Worm (Caenorhabditis elegans) whole organism, early embryonic: ENCODE results near the gene Y116A8C.468.

Experiments used
- B0310.2 ChIP-seq: sonication (generic microtip); optimal IDR thresholded peaks from 2 replicates; lab custom pipeline; 2016; ENCODE audit warnings: mild to moderate bottlenecking, missing genetic modification characterization, missing compliant biosample characterization
- F13C5.2 ChIP-seq: sonication (generic microtip); optimal IDR thresholded peaks from 2 replicates; lab custom pipeline; 2017; ENCODE audit warnings: mild to moderate bottlenecking, missing genetic modification characterization, inconsistent platforms, missing compliant biosample characterization
- aly-1 ChIP-seq: sonication (generic microtip); optimal IDR thresholded peaks from 2 replicates; lab custom pipeline; 2016; ENCODE audit warnings: missing genetic modification characterization, missing compliant biosample characterization
- ama-1 ChIP-seq: fragments of 150-350 bp; optimal IDR thresholded peaks from 2 replicates; lab custom pipeline; 2014
- ceh-13 ChIP-seq: fragments of 200-800 bp; sonication (Bioruptor generic); optimal IDR thresholded peaks from 2 replicates; lab custom pipeline; 2018; ENCODE audit warnings: mild to moderate bottlenecking, missing genetic modification characterization, missing compliant biosample characterization
- ceh-36 ChIP-seq: sonication (generic microtip); optimal IDR thresholded peaks from 2 replicates; lab custom pipeline; 2016; ENCODE audit warnings: missing genetic modification characterization, inconsistent platforms, missing compliant biosample characterization
- ets-7 ChIP-seq: sonication (generic microtip); optimal IDR thresholded peaks from 2 replicates; lab custom pipeline; 2016; ENCODE audit warnings: missing genotype, missing genetic modification characterization, missing compliant biosample characterization
- flt-1 ChIP-seq: fragments of 200-800 bp; sonication (Bioruptor generic); IDR thresholded peaks from 2 replicates; pipeline ENCODE4 v1.3.6; 2022; ENCODE audit warnings: missing genetic modification characterization, missing compliant biosample characterization
- hmbx-1 ChIP-seq: sonication (generic microtip); optimal IDR thresholded peaks from 2 replicates; lab custom pipeline; 2016; ENCODE audit warnings: mild to moderate bottlenecking, missing genetic modification characterization, missing compliant biosample characterization
- hmg-4 ChIP-seq: fragments of 200-800 bp; sonication (Bioruptor generic); optimal IDR thresholded peaks from 2 replicates; lab custom pipeline; 2018; ENCODE audit warnings: mild to moderate bottlenecking, missing genetic modification characterization, missing compliant biosample characterization
- hnd-1 ChIP-seq: sonication (generic microtip); optimal IDR thresholded peaks from 2 replicates; lab custom pipeline; 2016; ENCODE audit warnings: missing genetic modification characterization, missing compliant biosample characterization
- pes-1 ChIP-seq: fragments of 200-800 bp; sonication (Bioruptor generic); IDR thresholded peaks from 2 replicates; pipeline ENCODE4 v1.3.6; 2022; ENCODE audit warnings: missing genetic modification reagents, missing genetic modification characterization, missing compliant biosample characterization
- scrt-1 ChIP-seq: fragments of 200-800 bp; sonication (Bioruptor generic); IDR thresholded peaks from 2 replicates; pipeline ENCODE4 v1.3.6; 2022; ENCODE audit warnings: missing genetic modification characterization, missing compliant biosample characterization
- sea-1 ChIP-seq: fragments of 200-800 bp; sonication (Bioruptor generic); conservative IDR thresholded peaks from 2 replicates; pipeline ENCODE4 v1.3.6; 2022; ENCODE audit warnings: missing genetic modification characterization, missing compliant biosample characterization
- tbx-11 ChIP-seq: fragments of 200-800 bp; sonication (Bioruptor generic); IDR thresholded peaks from 2 replicates; pipeline ENCODE4 v1.3.6; 2022; ENCODE audit warnings: missing genetic modification characterization, missing compliant biosample characterization
- tbx-37 ChIP-seq: fragments of 200-800 bp; sonication (Bioruptor generic); conservative IDR thresholded peaks from 2 replicates; pipeline ENCODE4 v1.3.6; 2022; ENCODE audit warnings: missing genetic modification reagents, missing genetic modification characterization, missing compliant biosample characterization
- tra-4 ChIP-seq: sonication (generic microtip); optimal IDR thresholded peaks from 2 replicates; lab custom pipeline; 2017; ENCODE audit warnings: missing genetic modification characterization, missing compliant biosample characterization

Y116A8C.468 gene

ce11 chrIV:16921999-16922398 is 3.8 kb downstream of the Y116A8C.468 start:
- TF ChIP-seq B0310.2 (tag; lab: Kevin White, UChicago), result no peak
- no peak for TF ChIP-seq sea-1 (GFP tag; lab: Robert Waterston, UW)

ce11 chrIV:16924092-16924491 is 5.9 kb downstream of the Y116A8C.468 start, which contains the start of gene nep-24:
Gene nep-24, plus strand, starts transcription at chrIV:16924392.
- TF ChIP-seq tra-4 (no peak), ceh-36 (no peak)

- TF ChIP-seq sea-1 (GFP tag; lab: Robert Waterston, UW) (no peak), ceh-13 (GFP tag; lab: Kevin White, UChicago) (no peak), ceh-36 (no peak), tbx-11 (0 out of 2 replicates have a peak, but pooled peaks have one; percentile 21), tbx-37 (no peak), pes-1 (0 out of 2 replicates have a peak, but pooled peaks have one; percentile 13), aly-1 (tag; lab: Kevin White, UChicago) (no peak), flt-1 (no peak)
Measured at ce11 chrIV:16925363-16925863, 7.2 kb downstream of the Y116A8C.468 start.

DNA sequence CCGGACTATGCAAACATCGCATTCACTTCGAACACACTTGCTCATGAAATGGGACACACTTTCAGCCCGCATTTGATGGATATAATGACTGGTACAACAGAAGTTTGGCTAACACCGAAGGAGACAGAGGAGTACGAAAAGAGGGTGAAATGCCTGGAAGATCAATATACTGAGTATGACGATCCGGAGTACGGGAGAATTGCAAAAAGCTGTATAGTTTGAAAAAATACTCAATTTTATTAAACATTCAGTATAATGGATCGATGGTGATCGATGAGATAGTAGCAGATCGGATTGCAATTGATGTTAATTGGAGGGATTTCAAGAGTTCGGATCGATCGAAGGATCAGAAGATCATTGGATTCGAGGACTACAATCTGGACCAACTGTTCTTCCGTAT is 8.4 kb downstream of the Y116A8C.468 start:
- no peak for TF ChIP-seq hmbx-1 (tag; lab: Kevin White, UChicago)
- TF ChIP-seq hmg-4 (GFP tag; lab: Kevin White, UChicago), result no peak
- TF ChIP-seq flt-1, result no peak
- TF ChIP-seq hnd-1 (tag; lab: Kevin White, UChicago), result no peak
- TF ChIP-seq ama-1, result no peak
- no peak for TF ChIP-seq F13C5.2 (tag; lab: Kevin White, UChicago)
- TF ChIP-seq tbx-37, result no peak
- no peak for TF ChIP-seq tra-4

- no peak for TF ChIP-seq ceh-36
Measured at ce11 chrIV:16931077-16931476, 12.9 kb downstream of the Y116A8C.468 start, which contains the start of gene Y116A8C.49. Gene Y116A8C.49, minus strand, starts transcription at chrIV:16931177.

DNA sequence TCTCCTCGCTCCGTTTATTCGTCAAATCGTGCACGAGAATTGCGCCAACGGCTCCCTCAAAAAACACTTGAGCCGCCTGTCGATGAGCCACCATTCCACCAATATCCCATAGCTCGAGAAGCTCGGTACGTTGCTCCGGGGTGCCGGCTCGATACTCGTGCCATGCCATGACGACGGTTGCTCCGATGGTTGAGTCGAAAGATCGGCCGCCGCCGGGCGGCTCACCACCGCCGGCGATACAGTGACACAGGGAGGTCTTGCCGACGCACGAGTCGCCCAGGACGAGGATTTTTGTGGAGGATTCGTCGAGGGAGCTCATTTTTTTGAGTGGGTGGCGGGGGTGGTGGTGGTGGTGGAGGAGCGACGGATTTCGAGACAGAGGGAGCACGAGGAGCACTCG is 17.9 kb downstream of the Y116A8C.468 start:
- no peak for TF ChIP-seq tra-4
- TF ChIP-seq sea-1 (GFP tag; lab: Robert Waterston, UW), result no peak

- TF ChIP-seq sea-1 (GFP tag; lab: Robert Waterston, UW) (no peak), tbx-37 (no peak), hmbx-1 (tag; lab: Kevin White, UChicago) (no peak), B0310.2 (tag; lab: Kevin White, UChicago) (no peak), F13C5.2 (tag; lab: Kevin White, UChicago) (no peak), ceh-13 (GFP tag; lab: Kevin White, UChicago) (no peak), flt-1 (no peak), hmg-4 (GFP tag; lab: Kevin White, UChicago) (no peak), ceh-36 (no peak), ama-1 (no peak), scrt-1 (no peak), hnd-1 (tag; lab: Kevin White, UChicago) (no peak), aly-1 (tag; lab: Kevin White, UChicago) (no peak)
Measured at ce11 chrIV:16939001-16939400, 20.8 kb downstream of the Y116A8C.468 start, which contains the start of gene Y116A8C.10. Gene Y116A8C.10, minus strand, starts transcription at chrIV:16939101.

ce11 chrIV:16946746-16947145 is 28.6 kb downstream of the Y116A8C.468 start, which contains the start of the genes Y116A8C.9 and arf-6:
Gene Y116A8C.9, minus strand, starts transcription at chrIV:16946800.
Gene arf-6, plus strand, starts transcription at chrIV:16947120.
- peak; percentile 85 for TF ChIP-seq F13C5.2 (tag; lab: Kevin White, UChicago)
- TF ChIP-seq sea-1 (GFP tag; lab: Robert Waterston, UW), result no peak
- peak; percentile 35 for TF ChIP-seq ceh-36
- 0 out of 2 replicates have a peak, but pooled peaks have one; percentile 14 for TF ChIP-seq flt-1
- TF ChIP-seq tra-4, result no peak
- no peak for TF ChIP-seq B0310.2 (tag; lab: Kevin White, UChicago)
- peak; percentile 53; the same call in 1 of the 2 replicates for TF ChIP-seq tbx-11
- peak; percentile 6 for TF ChIP-seq hmg-4 (GFP tag; lab: Kevin White, UChicago)
- peak; percentile 74 for TF ChIP-seq pes-1
- no peak; the same call in 1 of the 2 replicates for TF ChIP-seq tbx-37
- TF ChIP-seq aly-1 (tag; lab: Kevin White, UChicago), result no peak
- peak; percentile 77 for TF ChIP-seq scrt-1
- no peak for TF ChIP-seq hmbx-1 (tag; lab: Kevin White, UChicago)
- peak; percentile 25 for TF ChIP-seq hnd-1 (tag; lab: Kevin White, UChicago)
- no peak for TF ChIP-seq ceh-13 (GFP tag; lab: Kevin White, UChicago)
- TF ChIP-seq ets-7 (tag; lab: Kevin White, UChicago), result no peak
- no peak for TF ChIP-seq ama-1

DNA sequence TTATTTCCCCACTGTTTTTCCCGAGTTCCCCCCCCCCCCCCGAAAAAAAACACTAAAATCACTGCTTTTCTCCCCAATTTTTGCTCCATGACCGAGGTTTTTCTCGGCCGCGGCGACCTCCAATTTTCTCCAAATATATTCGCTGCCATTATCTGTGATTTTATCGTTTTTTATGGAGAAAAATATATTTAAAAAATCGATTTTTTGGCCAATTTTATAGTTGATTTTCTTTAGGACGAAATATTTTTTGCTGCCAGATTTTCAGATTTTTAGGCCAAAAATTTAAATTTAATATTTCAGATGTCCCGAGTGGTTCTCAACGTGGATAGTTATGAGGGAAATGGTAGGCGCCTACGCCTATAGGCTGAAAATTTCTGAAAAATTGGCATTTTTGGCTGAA is 31.6 kb downstream of the Y116A8C.468 start, which contains the start of gene rad-54.B:
Gene rad-54.B (plus strand): TSS at position 301 of the 400 bp plus-strand sequence.
- TF ChIP-seq B0310.2 (tag; lab: Kevin White, UChicago) (no peak), ceh-36 (no peak), flt-1 (no peak), hmg-4 (GFP tag; lab: Kevin White, UChicago) (no peak), ama-1 (no peak), tbx-11 (no peak), scrt-1 (no peak), ets-7 (tag; lab: Kevin White, UChicago) (no peak), tbx-37 (no peak), ceh-13 (GFP tag; lab: Kevin White, UChicago) (no peak), aly-1 (tag; lab: Kevin White, UChicago) (no peak), sea-1 (GFP tag; lab: Robert Waterston, UW) (no peak), pes-1 (no peak), hnd-1 (tag; lab: Kevin White, UChicago) (no peak), F13C5.2 (tag; lab: Kevin White, UChicago) (no peak)
